Worm (Caenorhabditis elegans): Measurements from ENCODE around the gene pkc-1.

DNA sequence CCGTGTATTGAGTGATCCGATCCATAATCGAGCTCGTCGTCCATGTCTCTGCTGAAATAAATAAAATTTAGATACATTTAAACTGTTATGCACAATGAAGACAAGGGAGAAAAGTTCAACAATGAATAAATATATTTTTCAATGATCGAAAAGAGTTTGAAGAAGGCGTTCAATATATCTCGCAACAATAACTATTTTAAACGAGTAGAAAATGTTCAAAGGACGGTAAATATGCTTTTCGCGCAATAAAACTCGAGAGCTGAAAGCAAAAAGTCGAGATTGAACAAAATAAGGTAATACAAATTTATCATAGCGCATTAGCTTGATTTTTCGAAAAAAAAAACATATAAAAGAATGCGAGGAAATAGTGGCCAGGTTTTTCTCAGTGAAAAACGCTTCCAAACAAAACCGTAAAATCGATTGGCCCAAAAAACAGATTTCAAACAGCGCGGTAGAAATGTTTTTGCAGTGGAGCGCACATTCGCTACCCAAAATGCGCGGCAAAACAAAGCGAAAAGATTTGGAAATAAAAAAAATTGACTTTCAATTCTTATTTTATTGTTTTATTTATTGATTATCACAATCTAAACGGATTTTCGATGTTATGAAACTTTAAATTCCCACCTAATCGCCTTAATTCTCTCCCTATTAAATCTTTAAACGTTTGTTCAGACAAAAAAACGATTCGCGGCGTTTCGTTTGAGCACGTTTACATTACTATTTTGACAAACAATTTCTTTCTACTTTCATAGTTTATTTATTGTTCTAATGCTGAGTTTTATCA lies 9.1 kb upstream of the pkc-1 start, which contains the start of the genes kup-1 and F10C2.4:
- TF ChIP-seq F13H6.1 (tag; optimal IDR thresholded peaks at IDR 0.05) (no peak), skn-1 (tag; optimal IDR thresholded peaks at IDR 0.05) (no peak), ztf-11 (tag; optimal IDR thresholded peaks at IDR 0.05) (no peak), nhr-23 (tag; optimal IDR thresholded peaks at IDR 0.05) (no peak), nhr-237 (tag; optimal IDR thresholded peaks at IDR 0.05) (no peak), ama-1 (optimal IDR thresholded peaks at IDR 0.05) (no peak), egl-27 (tag; optimal IDR thresholded peaks at IDR 0.05) (no peak), unc-62 (GFP tag; optimal IDR thresholded peaks at IDR 0.05) (no peak)

Data from whole organism, L2 larva.